Fruit fly (Drosophila melanogaster) whole organism, wandering third instar larva: Measurements from ENCODE around the gene CG42586.

Experiments
- Abd-B ChIP-seq: fragments of >200 bp; optimal IDR thresholded peaks from 2 replicates; lab custom pipeline; 2017; ENCODE audit warnings: missing biosample characterization, missing genetic modification characterization
- CG32264 ChIP-seq: fragments of 200-800 bp; sonication (Bioruptor generic); optimal IDR thresholded peaks from 2 replicates; lab custom pipeline; 2016; ENCODE audit warnings: missing biosample characterization, missing genetic modification characterization
- CG9705 ChIP-seq: fragments of 200-800 bp; sonication (Bioruptor generic); optimal IDR thresholded peaks from 2 replicates; lab custom pipeline; 2018; ENCODE audit warnings: missing biosample characterization, mild to moderate bottlenecking, missing genetic modification characterization
- Dfd ChIP-seq: fragments of >200 bp; optimal IDR thresholded peaks from 2 replicates; lab custom pipeline; 2017; ENCODE audit warnings: missing biosample characterization, missing genetic modification characterization
- Hr78 ChIP-seq: fragments of >200 bp; optimal IDR thresholded peaks from 2 replicates; lab custom pipeline; 2017; ENCODE audit warnings: missing biosample characterization, missing genetic modification characterization
- dmrt93B ChIP-seq: fragments of 200-800 bp; sonication (Bioruptor generic); optimal IDR thresholded peaks from 2 replicates; lab custom pipeline; 2018; ENCODE audit warnings: missing biosample characterization, mild to moderate bottlenecking, missing genetic modification characterization
- lola ChIP-seq: fragments of >200 bp; optimal IDR thresholded peaks from 2 replicates; lab custom pipeline; 2017; ENCODE audit warnings: missing biosample characterization, missing genetic modification characterization
- psq ChIP-seq: fragments of 200-800 bp; sonication (Bioruptor generic); optimal IDR thresholded peaks from 3 replicates; lab custom pipeline; 2017; ENCODE audit warnings: missing biosample characterization, mild to moderate bottlenecking, missing genetic modification characterization, moderate library complexity
- rgr ChIP-seq: fragments of 200-800 bp; sonication (Bioruptor generic); optimal IDR thresholded peaks from 3 replicates; lab custom pipeline; 2016; ENCODE audit warnings: missing biosample characterization, mild to moderate bottlenecking, missing genetic modification characterization
- woc ChIP-seq: sonication (Bioruptor generic); optimal IDR thresholded peaks from 2 replicates; lab custom pipeline; 2016; ENCODE audit warnings: missing biosample characterization, mild to moderate bottlenecking, missing genetic modification characterization

DNA sequence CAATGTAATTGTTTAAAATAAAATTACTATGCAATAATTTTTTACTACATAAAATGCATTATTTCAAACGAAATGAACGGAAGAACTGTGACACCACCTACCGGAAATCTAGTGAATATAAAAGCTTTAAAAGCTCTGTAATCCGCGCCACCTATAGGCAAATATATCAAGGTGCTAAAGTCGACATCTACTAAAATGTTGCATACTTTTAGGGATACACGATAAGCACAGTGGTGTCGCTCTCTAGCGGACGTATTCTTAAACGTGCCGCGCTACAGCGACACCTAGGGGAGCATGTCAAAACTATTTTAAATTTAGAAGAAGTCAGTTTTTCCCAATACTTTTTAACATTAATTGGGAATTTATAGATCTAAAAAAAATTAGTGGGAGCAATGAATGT, 35.4 kb downstream of the CG42586 start:
- no peak for TF ChIP-seq woc (GFP tag; lab: Kevin White, UChicago)
- peak; percentile 61 for TF ChIP-seq CG32264 (GFP tag; lab: Kevin White, UChicago)
- TF ChIP-seq rgr (GFP tag; lab: Kevin White, UChicago) = peak; percentile 75
- TF ChIP-seq dmrt93B (GFP tag; lab: Kevin White, UChicago) = peak; percentile 47
- peak; percentile 55 for TF ChIP-seq psq (GFP tag; lab: Kevin White, UChicago)
- peak; percentile 40 for TF ChIP-seq CG9705
- TF ChIP-seq Hr78 (GFP tag; lab: Kevin White, UChicago) = no peak
- no peak for TF ChIP-seq Abd-B (GFP tag; lab: Kevin White, UChicago)
- no peak for TF ChIP-seq Dfd (GFP tag; lab: Kevin White, UChicago)
- TF ChIP-seq lola (GFP tag; lab: Kevin White, UChicago) = no peak
